Worm (Caenorhabditis elegans) whole organism, late embryonic: ENCODE measurements around the gene F28E10.1.

Experiments used
- ceh-14 ChIP-seq: sonication (generic microtip); optimal IDR thresholded peaks from 2 replicates; lab custom pipeline; 2016; ENCODE audit warnings: missing genotype, missing genetic modification characterization, missing compliant biosample characterization
- ceh-18 ChIP-seq: sonication (generic microtip); optimal IDR thresholded peaks from 2 replicates; lab custom pipeline; 2016; ENCODE audit warnings: missing genetic modification characterization, missing compliant biosample characterization
- ceh-22 ChIP-seq: sonication (generic microtip); optimal IDR thresholded peaks from 2 replicates; lab custom pipeline; 2017; ENCODE audit warnings: missing biosample characterization, missing genetic modification characterization
- ceh-24 ChIP-seq: sonication (generic microtip); optimal IDR thresholded peaks from 2 replicates; lab custom pipeline; 2016; ENCODE audit warnings: mild to moderate bottlenecking, missing genetic modification characterization, missing compliant biosample characterization
- ceh-34 ChIP-seq: sonication (generic microtip); optimal IDR thresholded peaks from 2 replicates; lab custom pipeline; 2016; ENCODE audit warnings: mild to moderate bottlenecking, missing genetic modification characterization, missing compliant biosample characterization
- ceh-48 ChIP-seq: sonication (generic microtip); optimal IDR thresholded peaks from 2 replicates; lab custom pipeline; 2016; ENCODE audit warnings: missing genetic modification characterization, inconsistent platforms, missing compliant biosample characterization
- elt-2 ChIP-seq: sonication (generic microtip); optimal IDR thresholded peaks from 2 replicates; lab custom pipeline; 2016; ENCODE audit warnings: missing genetic modification reagents, missing genetic modification characterization, missing compliant biosample characterization
- ets-4 ChIP-seq: sonication (generic microtip); optimal IDR thresholded peaks from 2 replicates; lab custom pipeline; 2016; ENCODE audit warnings: missing genetic modification characterization, missing compliant biosample characterization
- hlh-15 ChIP-seq: sonication (generic microtip); optimal IDR thresholded peaks from 2 replicates; lab custom pipeline; 2016; ENCODE audit warnings: missing genetic modification characterization, missing compliant biosample characterization
- lin-11 ChIP-seq: fragments of 200-800 bp; sonication (Bioruptor generic); optimal IDR thresholded peaks from 2 replicates; lab custom pipeline; 2018; ENCODE audit warnings: mild to moderate bottlenecking, missing genetic modification characterization, missing compliant biosample characterization
- nhr-11 ChIP-seq: fragments of 150-350 bp; optimal IDR thresholded peaks from 2 replicates; lab custom pipeline; 2014; ENCODE audit warnings: missing biosample characterization, missing genetic modification characterization
- pros-1 ChIP-seq: fragments of 150-350 bp; optimal IDR thresholded peaks from 2 replicates; lab custom pipeline; 2014; ENCODE audit warnings: missing biosample characterization, missing genetic modification reagents, missing genetic modification characterization
- sdc-2 ChIP-seq: sonication (generic microtip); optimal IDR thresholded peaks from 2 replicates; lab custom pipeline; 2016; ENCODE audit warnings: missing genotype, missing genetic modification characterization, missing compliant biosample characterization
- syd-9 ChIP-seq: sonication (generic microtip); optimal IDR thresholded peaks from 2 replicates; lab custom pipeline; 2016; ENCODE audit warnings: mild to moderate bottlenecking, missing genetic modification characterization, moderate library complexity, missing compliant biosample characterization
- tbx-7 ChIP-seq: sonication (generic microtip); optimal IDR thresholded peaks from 2 replicates; lab custom pipeline; 2016; ENCODE audit warnings: missing genotype, missing genetic modification characterization, missing compliant biosample characterization
- unc-55 ChIP-seq: sonication (generic microtip); optimal IDR thresholded peaks from 2 replicates; lab custom pipeline; 2017; ENCODE audit warnings: missing biosample characterization, missing genetic modification reagents, missing genetic modification characterization
- unc-86 ChIP-seq: sonication (generic microtip); optimal IDR thresholded peaks from 2 replicates; lab custom pipeline; 2016; ENCODE audit warnings: missing genetic modification characterization, missing compliant biosample characterization
- ztf-16 ChIP-seq: sonication (generic microtip); optimal IDR thresholded peaks from 2 replicates; lab custom pipeline; 2017; ENCODE audit warnings: missing genetic modification characterization, missing compliant biosample characterization

F28E10.1 gene

ce11 chrIV:4636001-4636400, 67.4 kb downstream of the F28E10.1 start, which contains the start of gene R105.5:
Gene R105.5, plus strand, starts transcription at chrIV:4636301.
- no peak for TF ChIP-seq syd-9 (tag; lab: Kevin White, UChicago)
- TF ChIP-seq, all 69 proteins: peak for 0

ce11 chrIV:4637840-4638239, 69.2 kb downstream of the F28E10.1 start, which contains the start of gene F19C7.8:
Gene F19C7.8, minus strand, starts transcription at chrIV:4638095.
- TF ChIP-seq unc-55 (GFP tag; lab: Kevin White, UChicago) (peak; percentile 44), nhr-11 (no peak), lin-11 (no peak)

- TF ChIP-seq unc-86 (tag; lab: Kevin White, UChicago) (no peak), pros-1 (tag; lab: Kevin White, UChicago) (no peak), ceh-18 (tag; lab: Kevin White, UChicago) (no peak), nhr-11 (no peak), ceh-24 (tag; lab: Kevin White, UChicago) (no peak), hlh-15 (tag; lab: Kevin White, UChicago) (no peak), ets-4 (no peak), elt-2 (tag; lab: Kevin White, UChicago) (no peak), ceh-14 (tag; lab: Kevin White, UChicago) (no peak), ceh-22 (tag; lab: Kevin White, UChicago) (no peak), ztf-16 (tag; lab: Kevin White, UChicago) (no peak), ceh-34 (tag; lab: Kevin White, UChicago) (no peak), tbx-7 (tag; lab: Kevin White, UChicago) (no peak), ceh-48 (tag; lab: Kevin White, UChicago) (no peak), sdc-2 (tag; lab: Kevin White, UChicago) (no peak)
Measured at ce11 chrIV:4639352-4639751, 70.7 kb downstream of the F28E10.1 start.
